Worm (Caenorhabditis elegans) whole organism, L3 larva: ENCODE measurements around the gene pgp-1.

Source experiments
- aly-2 ChIP-seq: fragments of 150-350 bp; optimal IDR thresholded peaks from 2 replicates; lab custom pipeline; 2014; ENCODE audit warnings: missing biosample characterization, missing genetic modification characterization
- elt-2 ChIP-seq: sonication (generic microtip); optimal IDR thresholded peaks from 2 replicates; lab custom pipeline; 2016; ENCODE audit warnings: missing genetic modification reagents, mild to moderate bottlenecking, missing genetic modification characterization, missing compliant biosample characterization
- jun-1 ChIP-seq: fragments of 150-350 bp; optimal IDR thresholded peaks from 2 replicates; lab custom pipeline; 2014; ENCODE audit warnings: missing biosample characterization, missing genetic modification reagents, missing genetic modification characterization
- lin-15B ChIP-seq: fragments of 150-350 bp; optimal IDR thresholded peaks from 2 replicates; lab custom pipeline; 2014; ENCODE audit warnings: missing biosample characterization, missing genetic modification characterization
- mml-1 ChIP-seq: fragments of 150-350 bp; sonication (generic microtip); optimal IDR thresholded peaks from 3 replicates; lab custom pipeline; 2014; ENCODE audit warnings: missing biosample characterization, missing genetic modification characterization
- nhr-28 ChIP-seq: fragments of 150-350 bp; optimal IDR thresholded peaks from 2 replicates; lab custom pipeline; 2014; ENCODE audit warnings: missing biosample characterization, missing genetic modification characterization
- nhr-76 ChIP-seq: fragments of 150-350 bp; sonication (generic microtip); optimal IDR thresholded peaks from 5 replicates; lab custom pipeline; 2014; ENCODE audit warnings: missing biosample characterization, missing genetic modification characterization
- pqm-1 ChIP-seq: fragments of 150-350 bp; optimal IDR thresholded peaks from 2 replicates; lab custom pipeline; 2017; ENCODE audit warnings: missing biosample characterization, missing genetic modification characterization, inconsistent platforms
- ztf-11 ChIP-seq: fragments of 150-350 bp; optimal IDR thresholded peaks from 2 replicates; lab custom pipeline; 2014; ENCODE audit warnings: missing biosample characterization, missing genetic modification characterization

DNA sequence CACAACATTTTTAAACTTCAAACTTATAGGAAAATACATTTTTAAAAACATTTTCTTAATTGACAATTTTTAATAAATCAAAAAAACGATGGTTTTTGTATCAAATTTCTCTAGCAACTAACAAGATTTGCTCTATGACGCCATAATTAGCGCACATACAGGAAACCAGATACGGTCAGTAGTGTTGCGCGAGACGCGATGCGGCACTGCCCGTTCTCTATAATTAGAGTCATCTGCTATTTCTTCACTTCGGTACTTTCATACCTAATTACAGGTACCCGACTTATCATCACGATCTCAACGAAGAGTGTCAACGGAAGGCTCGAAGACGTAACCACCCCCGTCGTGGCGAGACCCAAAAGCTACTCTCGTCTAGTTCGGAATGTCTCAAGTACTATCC is 54.3 kb downstream of the pgp-1 start:
- TF ChIP-seq nhr-28 (tag; lab: Kevin White, UChicago) (no peak), mml-1 (no peak), nhr-76 (no peak), elt-2 (tag; lab: Kevin White, UChicago) (no peak), lin-15B (tag; lab: Kevin White, UChicago) (no peak), jun-1 (no peak), aly-2 (tag; lab: Kevin White, UChicago) (no peak), pqm-1 (tag; lab: Kevin White, UChicago) (no peak), ztf-11 (tag; lab: Kevin White, UChicago) (no peak)
